Worm (Caenorhabditis elegans) whole organism, L2 larva: Measurements from ENCODE around the gene taap-1.

Experiments used
- ZK546.5 ChIP-seq: sonication (generic microtip); optimal IDR thresholded peaks from 2 replicates; lab custom pipeline; 2017; ENCODE audit warnings: missing biosample characterization, missing genetic modification characterization
- egl-27 ChIP-seq: sonication (generic microtip); optimal IDR thresholded peaks from 3 replicates; lab custom pipeline; 2017; ENCODE audit warnings: missing biosample characterization, missing genetic modification reagents, missing genetic modification characterization
- elt-3 ChIP-seq: sonication (generic microtip); optimal IDR thresholded peaks from 2 replicates; lab custom pipeline; 2017; ENCODE audit warnings: missing biosample characterization, missing genetic modification characterization
- fos-1 ChIP-seq: fragments of 150-350 bp; optimal IDR thresholded peaks from 2 replicates; lab custom pipeline; 2014; ENCODE audit warnings: missing biosample characterization, missing genetic modification characterization
- lin-13 ChIP-seq: fragments of 150-350 bp; optimal IDR thresholded peaks from 2 replicates; lab custom pipeline; 2014; ENCODE audit warnings: missing biosample characterization, missing genetic modification reagents, missing genetic modification characterization
- lsy-2 ChIP-seq, 2 experiments: fragments of 150-350 bp in 1 of 2; sonication (generic microtip) in 1 of 2; optimal IDR thresholded peaks; 2 replicates each; lab custom pipeline; 2014 to 2017; ENCODE audit warnings: missing biosample characterization in 2 of 2, missing genetic modification characterization in 2 of 2
- nhr-25 ChIP-seq: fragments of 150-350 bp; sonication (generic microtip); optimal IDR thresholded peaks from 3 replicates; lab custom pipeline; 2014; ENCODE audit warnings: missing biosample characterization, missing genetic modification characterization
- unc-39 ChIP-seq: fragments of 150-350 bp; optimal IDR thresholded peaks from 2 replicates; lab custom pipeline; 2014; ENCODE audit warnings: missing biosample characterization, missing genetic modification characterization
- unc-62 ChIP-seq: fragments of 150-350 bp; optimal IDR thresholded peaks from 2 replicates; lab custom pipeline; 2014; ENCODE audit warnings: missing biosample characterization, missing genetic modification reagents, missing genetic modification characterization
- zag-1 ChIP-seq: fragments of 150-350 bp; optimal IDR thresholded peaks from 2 replicates; lab custom pipeline; 2014; ENCODE audit warnings: missing biosample characterization, missing genetic modification characterization

- TF ChIP-seq nhr-25 = no peak
- TF ChIP-seq egl-27 (tag; lab: Kevin White, UChicago) = no peak
- no peak for TF ChIP-seq elt-3 (tag; lab: Kevin White, UChicago)
- TF ChIP-seq fos-1 (tag; lab: Kevin White, UChicago) = no peak
- no peak for TF ChIP-seq unc-62 (GFP tag; lab: Kevin White, UChicago)
- no peak for TF ChIP-seq zag-1
- no peak for TF ChIP-seq lsy-2 (tag; optimal IDR thresholded peaks at IDR 0.05; lab: Kevin White, UChicago)
- TF ChIP-seq lin-13 (GFP tag; lab: Kevin White, UChicago) = no peak
- no peak for TF ChIP-seq ZK546.5 (tag; lab: Kevin White, UChicago)
- no peak for TF ChIP-seq unc-39 (tag; lab: Kevin White, UChicago)
Observed at ce11 chrII:8479337-8479736, 4.3 kb downstream of the taap-1 start.
